Worm (Caenorhabditis elegans): ENCODE measurements around the gene Y57G11C.33.
A peak's percentile ranks its signal among the peaks of the same experiment; 100 is the strongest.

Y57G11C.33 gene

DNA sequence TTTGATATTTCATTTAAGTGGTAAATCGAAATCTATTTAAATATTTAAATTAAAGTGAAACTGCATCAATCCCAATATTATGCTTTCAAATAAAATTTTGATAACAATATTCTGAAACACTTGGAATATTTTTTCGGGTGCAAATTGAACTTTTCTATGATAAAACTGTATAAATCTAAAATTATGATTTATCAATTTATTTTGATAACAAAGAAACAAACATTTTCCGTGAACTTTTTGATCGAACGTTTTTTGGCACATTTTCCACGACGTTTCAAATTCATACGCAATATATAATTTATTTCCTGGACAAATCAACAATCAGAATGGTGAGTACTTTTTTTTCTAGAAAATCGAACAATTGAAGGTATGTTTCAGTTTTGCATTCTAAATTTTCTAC lies 24.1 kb upstream of the Y57G11C.33 start, which contains the start of gene irld-4:
irld-4 (plus strand) TSS at position 301 of the 400 bp plus-strand sequence.
- no peak for TF ChIP-seq ztf-29 (GFP tag; IDR thresholded peaks at IDR 0.05)
- no peak for TF ChIP-seq ztf-23 (GFP tag; IDR thresholded peaks at IDR 0.05)
- TF ChIP-seq cog-1 (tag; optimal IDR thresholded peaks at IDR 0.05) = no peak
- TF ChIP-seq med-1 (GFP tag; optimal IDR thresholded peaks at IDR 0.05; ENCODE audit: insufficient read depth) = no peak
- no peak for TF ChIP-seq flt-1 (GFP tag; IDR thresholded peaks at IDR 0.05)
- no peak for TF ChIP-seq klf-2 (GFP tag; conservative IDR thresholded peaks at IDR 0.05)
- TF ChIP-seq T22C8.4 (GFP tag; IDR thresholded peaks at IDR 0.05) = no peak
- TF ChIP-seq tab-1 (GFP tag; IDR thresholded peaks at IDR 0.05) = no peak
- TF ChIP-seq ref-1 (GFP tag; conservative IDR thresholded peaks at IDR 0.05) = no peak

DNA sequence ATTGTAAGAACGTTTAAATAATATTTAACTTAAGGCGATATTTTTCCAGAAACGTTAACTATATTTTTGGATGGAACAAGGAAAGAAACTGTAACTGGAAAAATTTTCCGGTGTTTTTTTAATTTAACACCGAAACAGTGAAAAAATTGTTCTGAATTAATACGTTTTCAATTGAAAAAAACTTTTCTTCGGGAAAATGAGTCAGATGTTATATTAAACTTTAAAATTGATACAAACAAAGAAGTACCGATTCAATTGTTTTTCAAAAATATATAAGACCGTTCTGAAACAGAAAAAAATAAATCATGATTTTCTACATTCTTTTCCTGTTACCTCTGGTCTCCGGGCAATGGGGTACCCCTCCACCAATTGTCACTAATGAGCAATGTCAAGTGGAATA lies 22.1 kb upstream of the Y57G11C.33 start, which contains the start of gene ule-2:
ule-2 (plus strand) TSS at position 301 of the 400 bp plus-strand sequence.
- TF ChIP-seq flt-1 (GFP tag; IDR thresholded peaks at IDR 0.05) (no peak), klf-2 (GFP tag; conservative IDR thresholded peaks at IDR 0.05) (no peak), cog-1 (tag; optimal IDR thresholded peaks at IDR 0.05) (no peak), med-1 (GFP tag; optimal IDR thresholded peaks at IDR 0.05; ENCODE audit: insufficient read depth) (no peak), ztf-29 (GFP tag; IDR thresholded peaks at IDR 0.05) (no peak), ref-1 (GFP tag; conservative IDR thresholded peaks at IDR 0.05) (no peak), T22C8.4 (GFP tag; IDR thresholded peaks at IDR 0.05) (no peak), ztf-23 (GFP tag; IDR thresholded peaks at IDR 0.05) (no peak), tab-1 (GFP tag; IDR thresholded peaks at IDR 0.05) (no peak)

DNA sequence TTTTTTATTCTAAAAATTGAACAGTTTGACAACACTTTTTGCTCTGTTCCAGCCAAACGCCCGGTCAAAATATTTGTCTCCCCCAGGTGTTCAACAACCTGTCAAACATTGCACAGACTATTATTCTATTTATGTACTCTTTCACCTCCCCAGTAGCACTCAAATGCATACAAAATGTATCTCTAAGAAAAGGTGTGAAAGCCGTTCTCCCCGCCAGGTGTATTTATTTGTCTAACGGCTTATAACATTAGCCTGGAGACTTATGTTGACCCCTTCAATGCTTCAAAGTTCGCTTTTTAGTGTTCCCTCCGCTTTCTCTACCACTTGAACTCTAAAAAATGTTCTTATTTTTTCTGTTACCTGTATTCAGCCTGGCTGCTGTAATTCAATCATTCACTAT lies 19.5 kb upstream of the Y57G11C.33 start, which contains the start of gene srlf-27:
srlf-27 (plus strand) TSS at position 301 of the 400 bp plus-strand sequence.
- no peak for TF ChIP-seq ztf-29 (GFP tag; IDR thresholded peaks at IDR 0.05)
- TF ChIP-seq cog-1 (tag; optimal IDR thresholded peaks at IDR 0.05) = no peak
- no peak for TF ChIP-seq ztf-23 (GFP tag; IDR thresholded peaks at IDR 0.05)
- no peak for TF ChIP-seq med-1 (GFP tag; optimal IDR thresholded peaks at IDR 0.05; ENCODE audit: insufficient read depth)
- no peak for TF ChIP-seq tab-1 (GFP tag; IDR thresholded peaks at IDR 0.05)
- no peak for TF ChIP-seq flt-1 (GFP tag; IDR thresholded peaks at IDR 0.05)
- no peak for TF ChIP-seq T22C8.4 (GFP tag; IDR thresholded peaks at IDR 0.05)
- TF ChIP-seq ref-1 (GFP tag; conservative IDR thresholded peaks at IDR 0.05) = no peak
- no peak for TF ChIP-seq klf-2 (GFP tag; conservative IDR thresholded peaks at IDR 0.05)

DNA sequence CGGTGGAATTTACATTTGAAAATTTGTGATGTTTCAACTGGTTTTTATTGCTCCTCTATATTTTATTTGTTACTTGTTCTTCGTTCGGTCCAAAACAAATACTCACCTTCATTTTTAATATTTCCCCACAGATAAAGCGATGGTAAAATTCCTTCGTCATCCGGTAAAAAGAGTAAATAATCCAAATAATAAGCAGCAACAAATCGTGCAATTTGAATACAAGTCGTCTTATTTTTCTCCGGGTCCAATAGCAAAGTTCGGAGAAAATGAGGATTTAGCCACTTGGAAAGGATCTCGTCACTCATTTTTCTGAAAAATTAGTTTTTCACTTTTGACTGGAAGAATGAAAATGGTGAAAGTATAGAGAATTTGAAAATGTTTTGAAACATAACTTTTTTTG lies 3.8 kb upstream of the Y57G11C.33 start, which contains the start of gene talp-3:
talp-3 (minus strand) TSS at position 315 of the 400 bp plus-strand sequence.
- TF ChIP-seq ref-1 (GFP tag; conservative IDR thresholded peaks at IDR 0.05) (no peak), ztf-29 (GFP tag; IDR thresholded peaks at IDR 0.05) (no peak), klf-2 (GFP tag; conservative IDR thresholded peaks at IDR 0.05) (no peak), ztf-23 (GFP tag; IDR thresholded peaks at IDR 0.05) (no peak), T22C8.4 (GFP tag; IDR thresholded peaks at IDR 0.05) (no peak), tab-1 (GFP tag; IDR thresholded peaks at IDR 0.05) (no peak), flt-1 (GFP tag; IDR thresholded peaks at IDR 0.05) (no peak), cog-1 (tag; optimal IDR thresholded peaks at IDR 0.05) (no peak), med-1 (GFP tag; optimal IDR thresholded peaks at IDR 0.05; ENCODE audit: insufficient read depth) (no peak)

DNA sequence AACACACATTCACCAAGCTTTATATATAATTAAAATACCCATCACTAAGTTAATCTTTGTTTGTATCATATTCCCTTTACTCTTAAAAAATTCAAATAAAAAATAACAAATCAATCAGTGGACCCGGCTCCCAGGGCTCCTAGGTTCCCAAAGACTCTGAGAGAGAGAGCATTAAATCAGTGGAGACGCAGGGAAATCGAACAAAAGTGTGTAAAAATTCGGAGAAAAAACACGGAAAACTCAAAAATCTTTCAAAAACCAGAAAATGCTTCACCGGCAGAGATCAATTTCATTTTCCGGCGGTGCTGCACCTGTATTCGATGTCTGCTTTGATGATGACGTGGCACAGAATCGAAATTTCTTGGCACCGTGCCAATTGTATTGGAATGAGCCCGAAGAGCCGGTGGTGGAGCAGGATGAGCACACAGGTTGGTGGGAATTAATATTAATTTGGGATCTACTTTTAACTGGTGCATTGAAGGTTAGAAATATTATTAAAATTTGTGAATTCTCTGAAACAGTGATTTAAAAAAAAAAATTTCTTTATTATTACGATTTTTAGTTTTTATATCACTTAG lies 1.3 kb downstream of the Y57G11C.33 start, which contains the start of gene anoh-2:
anoh-2 (plus strand) TSS at position 255 of the 578 bp plus-strand sequence.
- TF ChIP-seq T22C8.4 (GFP tag; IDR thresholded peaks at IDR 0.05) = no peak
- no peak for TF ChIP-seq ztf-23 (GFP tag; IDR thresholded peaks at IDR 0.05)
- TF ChIP-seq ztf-29 (GFP tag; IDR thresholded peaks at IDR 0.05) = no peak
- TF ChIP-seq klf-2 (GFP tag; conservative IDR thresholded peaks at IDR 0.05) = no peak
- no peak for TF ChIP-seq med-1 (GFP tag; optimal IDR thresholded peaks at IDR 0.05; ENCODE audit: insufficient read depth)
- TF ChIP-seq flt-1 (GFP tag; IDR thresholded peaks at IDR 0.05) = no peak
- no peak for TF ChIP-seq cog-1 (tag; optimal IDR thresholded peaks at IDR 0.05)
- no peak for TF ChIP-seq tab-1 (GFP tag; IDR thresholded peaks at IDR 0.05)
- no peak for TF ChIP-seq ref-1 (GFP tag; conservative IDR thresholded peaks at IDR 0.05)

DNA sequence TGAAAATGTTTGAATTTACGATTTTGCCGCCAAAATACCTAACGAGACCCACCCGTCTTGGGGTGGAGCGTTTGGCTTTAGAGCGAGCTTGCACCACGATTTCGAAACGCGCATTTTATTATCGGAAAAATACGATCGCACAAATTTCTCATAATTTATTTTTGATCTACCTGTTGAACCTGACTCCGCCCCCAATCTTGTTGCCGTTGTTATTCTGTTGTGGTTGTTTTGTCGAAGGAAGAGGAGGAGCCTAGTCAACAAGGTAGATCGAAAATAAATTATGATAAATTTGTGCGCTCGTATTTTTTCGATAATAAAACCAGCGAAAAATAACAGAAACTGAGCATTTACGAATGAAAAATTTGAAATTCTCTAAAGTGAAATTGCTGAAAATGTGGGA lies 2.0 kb downstream of the Y57G11C.33 start:
- no peak for TF ChIP-seq ref-1 (GFP tag; conservative IDR thresholded peaks at IDR 0.05)
- no peak for TF ChIP-seq ztf-23 (GFP tag; IDR thresholded peaks at IDR 0.05)
- no peak for TF ChIP-seq med-1 (GFP tag; optimal IDR thresholded peaks at IDR 0.05; ENCODE audit: insufficient read depth)
- no peak for TF ChIP-seq flt-1 (GFP tag; IDR thresholded peaks at IDR 0.05)
- no peak for TF ChIP-seq T22C8.4 (GFP tag; IDR thresholded peaks at IDR 0.05)
- TF ChIP-seq cog-1 (tag; optimal IDR thresholded peaks at IDR 0.05) = no peak
- TF ChIP-seq ztf-29 (GFP tag; IDR thresholded peaks at IDR 0.05) = no peak
- no peak for TF ChIP-seq tab-1 (GFP tag; IDR thresholded peaks at IDR 0.05)
- no peak for TF ChIP-seq klf-2 (GFP tag; conservative IDR thresholded peaks at IDR 0.05)

DNA sequence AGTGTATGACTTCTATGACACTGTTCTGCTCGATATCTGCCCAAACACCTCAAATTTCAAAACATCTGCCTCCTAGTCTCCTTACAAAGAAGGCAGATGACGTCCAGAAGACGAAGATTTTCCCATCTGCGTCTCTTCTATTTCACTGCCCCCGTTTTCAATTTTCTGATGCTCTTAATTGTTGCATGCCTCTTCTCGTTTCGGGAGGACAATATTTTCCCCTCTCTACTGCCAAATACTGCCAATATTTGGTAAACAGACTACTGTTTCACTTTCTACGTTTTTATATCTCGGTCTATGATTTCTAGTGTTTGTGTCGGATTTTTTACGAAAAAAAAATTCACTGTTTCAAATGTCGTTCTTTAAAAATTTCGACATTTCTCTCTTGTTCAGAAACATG lies 4.5 kb downstream of the Y57G11C.33 start:
- TF ChIP-seq ztf-23 (GFP tag; IDR thresholded peaks at IDR 0.05) = no peak
- TF ChIP-seq tab-1 (GFP tag; IDR thresholded peaks at IDR 0.05) = no peak
- TF ChIP-seq ztf-29 (GFP tag; IDR thresholded peaks at IDR 0.05) = no peak
- no peak for TF ChIP-seq T22C8.4 (GFP tag; IDR thresholded peaks at IDR 0.05)
- no peak for TF ChIP-seq klf-2 (GFP tag; conservative IDR thresholded peaks at IDR 0.05)
- TF ChIP-seq flt-1 (GFP tag; IDR thresholded peaks at IDR 0.05) = no peak
- no peak for TF ChIP-seq med-1 (GFP tag; optimal IDR thresholded peaks at IDR 0.05; ENCODE audit: insufficient read depth)
- TF ChIP-seq ref-1 (GFP tag; conservative IDR thresholded peaks at IDR 0.05) = no peak
- TF ChIP-seq cog-1 (tag; optimal IDR thresholded peaks at IDR 0.05) = no peak

DNA sequence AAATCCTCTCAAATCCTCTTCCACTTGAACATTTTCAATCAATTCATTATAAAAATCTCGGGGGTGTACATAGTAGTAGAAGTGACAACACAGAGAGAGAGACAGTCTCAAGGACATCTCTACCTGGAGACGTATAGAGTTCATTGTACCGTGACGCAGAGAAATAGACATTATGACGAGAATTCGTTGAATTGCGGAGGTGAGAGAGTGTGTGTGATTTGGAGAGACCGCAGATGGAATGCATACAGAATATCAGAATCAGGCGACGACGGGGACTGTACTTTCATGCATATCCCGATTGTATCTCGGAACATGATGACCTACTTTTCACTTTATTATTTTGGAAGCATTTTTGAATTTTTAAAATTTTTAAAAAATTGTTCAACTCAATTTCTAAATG lies 18.9 kb downstream of the Y57G11C.33 start:
- TF ChIP-seq cog-1 (tag; optimal IDR thresholded peaks at IDR 0.05) = peak; percentile 8
- TF ChIP-seq ztf-23 (GFP tag; IDR thresholded peaks at IDR 0.05) = no peak
- no peak for TF ChIP-seq T22C8.4 (GFP tag; IDR thresholded peaks at IDR 0.05)

DNA sequence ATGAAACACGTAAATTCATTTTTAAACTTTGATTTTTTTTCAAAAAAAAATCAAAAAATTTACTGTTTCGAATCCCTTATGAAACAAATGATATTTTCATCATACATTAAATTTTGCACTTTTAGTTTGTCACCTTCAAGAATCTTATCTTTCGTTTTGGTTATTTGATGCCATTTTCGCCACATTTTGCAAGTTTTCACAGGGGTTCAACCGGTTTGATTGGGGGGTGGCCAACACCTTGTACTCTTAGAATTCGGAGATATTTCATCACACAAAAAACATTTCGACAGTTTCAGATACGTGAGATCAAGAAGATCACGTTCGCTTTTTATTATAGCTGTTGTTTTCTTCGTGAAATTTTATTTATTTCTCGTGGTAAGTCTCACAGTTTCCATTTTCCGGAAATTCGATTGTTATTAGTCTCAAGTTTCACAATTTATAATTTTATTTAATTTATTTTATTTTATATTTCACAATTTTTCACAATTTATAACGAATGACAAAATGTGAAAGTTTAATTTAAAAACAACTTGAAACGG lies 20.3 kb downstream of the Y57G11C.33 start, which contains the start of gene Y57G11C.31:
Y57G11C.31 (plus strand) TSS at position 276 of the 539 bp plus-strand sequence.
- TF ChIP-seq ref-1 (GFP tag; conservative IDR thresholded peaks at IDR 0.05) (no peak), ztf-29 (GFP tag; IDR thresholded peaks at IDR 0.05) (no peak), T22C8.4 (GFP tag; IDR thresholded peaks at IDR 0.05) (no peak), flt-1 (GFP tag; IDR thresholded peaks at IDR 0.05) (no peak), cog-1 (tag; optimal IDR thresholded peaks at IDR 0.05) (no peak), tab-1 (GFP tag; IDR thresholded peaks at IDR 0.05) (no peak), ztf-23 (GFP tag; IDR thresholded peaks at IDR 0.05) (no peak), klf-2 (GFP tag; conservative IDR thresholded peaks at IDR 0.05) (no peak), med-1 (GFP tag; optimal IDR thresholded peaks at IDR 0.05; ENCODE audit: insufficient read depth) (no peak)
